Fruit fly (Drosophila melanogaster): ENCODE results near the gene wg.

wg gene

DNA sequence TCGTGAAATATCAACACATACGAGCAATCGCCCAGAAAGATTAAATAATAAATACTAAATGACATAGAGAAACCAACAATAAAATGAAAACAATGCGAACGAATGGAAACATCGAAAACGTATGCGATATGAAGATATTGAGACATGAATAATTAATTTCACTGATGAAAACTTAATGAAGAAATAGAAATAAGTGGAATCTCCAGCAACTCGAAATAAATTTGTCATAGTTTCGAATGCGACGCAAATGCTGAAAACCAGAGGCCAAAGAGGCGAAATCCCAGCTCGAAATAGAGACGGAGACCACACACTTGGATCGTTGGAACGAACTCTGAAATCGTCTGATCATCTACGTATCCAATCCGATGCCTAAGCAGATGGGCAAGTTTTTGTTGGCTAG is 21.1 kb upstream of the wg start:
- TF ChIP-seq noc (tag; optimal IDR thresholded peaks at IDR 0.05) = peak; percentile 52

DNA sequence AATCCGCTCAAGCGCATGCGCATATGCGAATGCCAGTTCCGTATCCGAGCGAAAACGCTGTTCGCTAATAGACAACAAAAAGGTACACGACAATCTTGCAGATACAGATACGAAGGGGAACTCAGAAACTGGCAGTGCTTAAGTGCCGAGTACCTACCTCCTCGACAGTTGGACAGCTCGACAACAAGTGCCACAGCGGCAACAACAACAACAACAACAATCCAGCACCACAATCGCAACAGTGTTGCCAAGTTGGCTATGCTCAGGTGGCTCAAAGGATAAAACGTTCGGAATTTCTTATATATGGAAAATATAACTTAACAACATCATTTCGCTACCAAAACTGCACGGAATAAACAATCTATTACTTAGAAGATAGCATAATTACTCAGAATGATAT is 17.1 kb upstream of the wg start:
- no peak for TF ChIP-seq noc (tag; optimal IDR thresholded peaks at IDR 0.05)

DNA sequence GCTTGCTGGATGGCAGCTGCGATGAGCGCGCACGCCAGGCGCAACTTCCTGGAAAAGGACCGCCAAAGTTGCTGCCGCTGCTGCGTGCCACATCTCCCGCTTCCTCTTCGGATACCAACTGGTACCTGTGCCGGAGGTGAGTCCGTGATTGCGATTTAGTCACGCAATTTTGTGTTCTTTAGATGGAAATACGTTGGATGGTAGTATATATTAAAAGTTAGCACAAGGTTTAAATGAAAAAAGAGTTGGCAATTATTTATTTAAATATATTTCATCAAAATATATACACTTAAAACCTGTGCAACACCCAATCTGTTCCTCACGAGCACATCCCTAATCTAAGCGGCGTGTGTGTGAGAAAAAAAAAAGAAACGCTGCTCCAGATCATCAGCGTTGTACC is 16.4 kb upstream of the wg start:
- no peak for TF ChIP-seq noc (tag; optimal IDR thresholded peaks at IDR 0.05)

DNA sequence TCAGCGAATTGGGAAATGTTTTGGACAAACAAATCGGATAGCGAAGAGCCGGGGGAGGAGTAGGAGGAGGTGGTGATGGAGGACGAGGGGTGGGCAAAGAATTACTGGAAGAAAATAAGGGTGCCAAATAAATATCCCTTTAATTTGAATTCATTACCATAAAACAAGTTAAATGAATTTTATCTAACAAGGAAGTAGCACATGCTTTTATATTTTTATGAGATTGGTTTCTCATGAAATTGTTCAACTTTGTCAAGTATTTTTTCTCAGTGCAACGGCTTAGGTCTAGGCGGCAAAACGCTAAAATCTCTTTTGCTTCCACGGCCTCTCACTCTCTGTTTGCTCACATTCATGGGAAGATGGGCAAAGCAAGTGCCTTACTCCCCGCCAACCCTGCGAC is 15.0 kb upstream of the wg start:
- no peak for TF ChIP-seq noc (tag; optimal IDR thresholded peaks at IDR 0.05)

DNA sequence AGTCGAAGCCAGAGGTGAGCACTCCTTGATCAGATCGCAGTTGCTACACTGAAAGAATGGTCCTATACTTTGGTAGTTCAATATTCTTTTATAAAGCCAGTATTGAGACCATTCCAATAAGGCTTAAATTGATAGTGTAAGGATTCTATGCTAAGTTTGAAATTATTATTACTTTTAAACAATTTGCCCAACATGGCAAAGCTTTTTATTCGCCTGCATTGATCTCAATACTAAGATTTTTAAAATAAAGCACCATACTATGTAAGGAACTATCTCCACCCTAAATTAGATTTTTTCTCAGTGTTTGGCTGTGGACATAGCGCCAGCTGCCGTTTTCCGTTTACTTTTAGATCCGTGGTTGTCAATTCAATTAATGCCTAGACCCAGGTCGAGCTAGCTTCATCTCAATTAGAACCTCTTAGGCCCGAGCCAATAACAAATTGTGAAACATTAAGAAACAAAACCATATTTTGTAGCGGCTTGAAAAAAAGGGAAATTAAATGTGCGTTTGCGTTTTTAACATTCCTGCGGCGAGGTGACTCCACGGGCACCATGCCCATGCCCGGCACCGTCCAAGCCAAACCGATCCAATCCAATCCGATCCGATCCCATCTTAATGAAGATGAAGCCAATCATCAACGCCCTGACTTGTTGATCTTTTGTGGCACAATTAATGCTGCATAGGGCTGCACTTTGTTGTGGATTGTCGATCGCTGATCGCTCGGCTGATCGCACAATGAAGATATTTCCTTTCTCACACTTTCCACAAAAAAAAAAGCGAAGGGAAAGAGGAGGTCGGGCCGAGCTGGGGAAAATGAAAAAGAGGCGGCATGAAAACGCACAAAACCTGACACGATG is 13.3 kb upstream of the wg start:
- no peak for TF ChIP-seq noc (tag; optimal IDR thresholded peaks at IDR 0.05)

DNA sequence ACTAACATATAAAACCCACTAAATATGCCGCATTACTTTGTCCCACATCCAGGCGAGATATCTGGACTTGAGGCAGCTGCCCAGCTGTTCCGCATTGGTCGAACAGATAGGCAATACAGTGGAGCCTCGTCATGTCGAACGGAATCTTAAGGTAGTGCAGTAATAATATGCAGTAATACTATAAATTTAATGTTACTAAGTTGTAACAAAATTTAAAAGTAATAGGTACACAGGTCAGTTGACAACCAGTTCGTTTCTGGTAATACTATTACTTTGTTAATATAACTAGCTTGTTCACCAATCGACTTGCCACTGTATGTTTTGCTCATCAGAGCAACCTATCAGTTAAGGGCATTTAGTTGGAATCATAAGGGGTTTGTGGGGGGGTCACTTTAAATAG is 12.0 kb upstream of the wg start:
- TF ChIP-seq noc (tag; optimal IDR thresholded peaks at IDR 0.05) = no peak

DNA sequence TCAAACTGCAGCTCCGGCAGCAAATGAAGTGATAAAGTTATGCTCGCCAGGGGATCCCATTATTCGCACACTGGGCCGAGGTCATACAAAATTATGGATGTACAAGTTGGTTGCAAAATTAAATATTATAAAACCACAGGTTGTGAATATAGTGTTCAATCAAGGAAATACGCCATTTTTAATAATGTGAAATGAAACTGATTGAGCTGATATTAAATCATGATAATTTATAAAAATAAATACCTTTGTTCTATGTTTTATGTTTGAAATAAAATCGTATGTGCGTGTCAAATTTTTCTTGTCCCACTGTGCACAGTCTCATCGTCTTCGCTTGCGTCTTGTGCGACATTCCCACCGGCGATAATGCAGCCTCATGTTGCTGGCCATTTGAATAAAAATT is 11.0 kb upstream of the wg start:
- TF ChIP-seq noc (tag; optimal IDR thresholded peaks at IDR 0.05) = no peak

DNA sequence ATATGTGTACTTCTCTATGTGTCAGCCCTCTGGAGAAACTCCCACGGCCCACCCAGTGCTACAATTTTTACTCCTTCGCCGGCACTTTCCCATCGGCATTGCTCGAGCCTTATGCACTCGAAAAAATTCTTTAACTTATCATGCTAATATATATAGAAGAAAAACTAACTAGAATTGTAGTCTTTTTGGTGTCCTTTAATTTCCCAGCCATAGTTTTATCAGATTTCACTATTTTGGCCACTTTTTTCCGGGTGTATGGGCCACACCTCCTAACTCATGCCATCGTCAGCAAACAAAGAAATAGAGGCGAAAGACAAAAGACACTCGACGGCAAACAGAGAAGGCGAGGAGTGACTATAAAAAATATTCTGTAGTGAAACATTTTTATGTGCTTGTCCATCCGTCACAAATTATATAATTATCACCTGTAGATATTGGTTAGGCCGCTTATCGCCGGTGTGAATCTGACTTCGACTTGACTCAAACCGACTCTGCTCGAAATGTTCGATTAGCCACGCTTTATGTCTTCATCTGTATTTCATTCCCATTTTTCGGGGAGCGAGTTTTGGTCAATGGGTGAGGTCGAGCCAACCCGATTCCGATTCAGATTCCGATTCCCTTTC is 8.1 kb upstream of the wg start:
- no peak for TF ChIP-seq noc (tag; optimal IDR thresholded peaks at IDR 0.05)

DNA sequence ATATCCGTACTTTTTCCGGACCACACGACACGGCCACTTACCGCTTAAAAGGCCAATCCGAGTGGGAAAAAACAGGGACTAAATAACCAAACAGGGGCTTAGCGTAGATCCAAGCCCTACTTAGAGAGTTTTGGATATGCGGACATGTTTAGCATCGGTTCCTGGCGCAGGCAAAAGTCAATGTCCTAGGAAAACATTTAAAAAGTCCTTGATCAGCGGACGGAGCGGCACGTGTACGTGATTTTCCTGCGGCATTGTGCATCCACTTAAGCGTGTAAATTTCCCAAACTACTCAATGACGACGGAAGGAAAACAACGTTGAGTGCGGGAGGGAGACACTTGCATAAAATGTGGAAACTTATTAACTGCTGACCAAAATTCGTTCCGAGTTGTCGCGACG is 7.0 kb upstream of the wg start:
- no peak for TF ChIP-seq noc (tag; optimal IDR thresholded peaks at IDR 0.05)

DNA sequence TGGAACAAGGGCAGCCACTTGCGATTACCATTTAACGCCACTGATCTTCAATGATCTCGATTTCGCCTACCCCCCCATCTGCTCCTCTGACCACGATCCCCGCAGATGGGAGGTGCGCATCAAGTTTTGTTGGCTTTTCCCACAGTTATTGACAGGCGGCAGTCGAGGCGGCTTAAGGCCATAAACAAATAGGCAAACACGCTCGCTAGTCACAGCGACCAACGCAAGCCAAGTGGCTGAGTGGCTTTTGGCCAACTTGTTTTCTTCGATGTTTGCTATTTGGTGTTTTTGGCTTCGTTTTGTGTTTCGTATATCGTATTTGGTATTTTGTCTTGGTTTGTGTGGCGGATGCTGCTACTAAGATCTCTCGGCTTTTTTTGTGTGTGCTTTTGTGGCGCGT is 5.5 kb upstream of the wg start:
- no peak for TF ChIP-seq noc (tag; optimal IDR thresholded peaks at IDR 0.05)

DNA sequence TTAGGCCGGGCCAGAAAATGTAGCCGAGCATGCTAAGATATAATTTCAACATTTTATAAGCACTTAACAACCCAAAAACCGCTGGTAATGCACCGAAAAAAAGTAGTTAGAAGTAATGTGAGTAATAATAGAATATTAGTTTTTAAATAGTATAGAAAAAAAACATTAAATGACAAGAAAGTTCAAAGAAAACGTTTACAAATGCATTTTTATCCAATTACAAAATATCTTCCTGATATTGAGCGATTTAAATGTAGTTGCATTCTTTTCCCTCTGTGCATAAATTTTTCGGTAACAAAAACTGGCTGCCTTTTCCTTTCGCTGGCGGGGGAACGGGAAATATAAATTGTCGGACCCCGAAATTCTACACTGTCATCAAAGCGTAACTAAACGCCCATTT is 4.2 kb upstream of the wg start:
- no peak for TF ChIP-seq noc (tag; optimal IDR thresholded peaks at IDR 0.05)

DNA sequence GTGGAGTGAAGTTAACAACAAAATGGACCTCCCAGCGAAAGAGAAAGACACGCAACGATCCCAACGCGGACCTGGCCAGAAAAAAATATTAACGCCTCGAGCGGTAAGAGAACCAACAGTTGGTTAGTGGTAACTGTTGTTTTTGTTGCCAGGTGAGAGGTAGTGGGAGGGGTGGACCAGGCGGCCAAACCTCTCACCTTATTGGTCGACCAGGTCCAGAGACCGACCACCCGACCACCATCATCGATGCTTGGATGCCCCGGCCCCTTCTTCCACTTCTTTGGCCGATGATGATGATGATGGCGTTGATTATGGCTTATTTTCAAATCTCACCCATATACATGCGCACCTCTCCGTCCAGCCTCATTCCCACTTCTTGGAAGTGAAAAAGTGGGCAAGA is 3.7 kb upstream of the wg start:
- no peak for TF ChIP-seq noc (tag; optimal IDR thresholded peaks at IDR 0.05)

DNA sequence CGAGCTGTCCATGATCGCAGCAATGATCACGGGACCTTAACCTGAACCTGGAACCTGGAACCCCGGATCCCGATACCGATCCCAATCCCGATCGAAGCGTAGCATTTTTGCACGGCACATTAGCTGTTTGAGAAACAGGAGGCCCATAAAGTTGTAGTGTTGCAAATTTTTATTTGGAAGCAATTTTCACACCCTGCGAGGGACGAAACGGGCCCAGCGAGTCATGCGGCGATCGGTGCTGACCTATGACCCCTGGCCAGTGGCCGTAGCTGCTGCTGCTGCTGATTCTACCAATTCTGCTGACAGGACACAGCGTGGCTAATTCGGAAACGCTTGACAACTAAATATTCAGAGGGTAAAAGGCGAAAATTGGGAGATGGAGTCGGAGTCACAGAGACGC is 2.6 kb upstream of the wg start:
- no peak for TF ChIP-seq noc (tag; optimal IDR thresholded peaks at IDR 0.05)

DNA sequence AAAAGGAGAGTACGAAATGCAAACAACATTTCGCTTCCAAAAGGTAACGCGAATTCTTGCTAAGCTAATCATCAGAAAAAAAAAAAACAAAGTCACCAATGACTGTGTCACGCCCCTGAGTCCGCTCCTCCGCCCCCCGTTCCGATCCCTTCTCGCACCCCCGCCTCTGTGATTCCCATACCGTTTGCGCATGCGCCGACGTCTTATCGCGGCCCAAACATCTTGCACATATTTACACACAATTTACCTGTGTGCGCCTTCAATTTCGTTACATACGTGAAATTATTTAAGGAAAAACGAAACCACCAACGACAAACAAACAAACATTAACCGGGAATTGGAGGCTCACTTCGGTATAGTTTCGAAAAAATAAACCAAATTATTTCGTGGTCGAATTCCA is 4.5 kb downstream of the wg start:
- no peak for TF ChIP-seq noc (tag; optimal IDR thresholded peaks at IDR 0.05)

DNA sequence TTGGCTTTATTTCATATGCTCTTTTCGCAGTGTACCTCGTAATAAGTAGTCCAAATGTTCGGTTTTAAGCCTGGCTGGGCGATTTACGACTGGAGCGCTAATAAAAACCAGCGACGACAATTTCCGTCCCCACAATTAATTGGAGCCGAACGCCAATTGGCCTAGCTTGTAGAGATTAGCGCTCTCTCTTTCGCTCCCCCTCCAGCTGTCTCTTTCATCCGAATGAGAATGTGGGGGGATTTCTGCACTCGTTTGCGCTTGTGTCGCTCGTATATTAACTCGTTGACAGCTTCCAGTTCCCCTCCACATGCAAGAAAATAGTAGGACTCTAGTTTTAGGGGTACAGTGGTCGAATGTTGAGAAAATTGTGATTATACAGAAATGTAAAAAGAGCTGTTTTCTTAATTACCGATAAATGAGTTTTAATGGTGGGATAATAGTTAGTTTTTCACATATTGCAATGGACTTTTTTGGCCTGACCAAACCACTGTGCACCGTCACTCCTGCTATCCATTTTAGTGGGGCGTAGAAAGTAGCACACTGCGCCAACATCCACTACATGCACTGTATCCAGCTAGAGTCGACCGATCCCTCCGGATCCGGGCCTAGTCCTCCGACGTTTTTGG is 6.4 kb downstream of the wg start:
- TF ChIP-seq noc (tag; optimal IDR thresholded peaks at IDR 0.05) = no peak

DNA sequence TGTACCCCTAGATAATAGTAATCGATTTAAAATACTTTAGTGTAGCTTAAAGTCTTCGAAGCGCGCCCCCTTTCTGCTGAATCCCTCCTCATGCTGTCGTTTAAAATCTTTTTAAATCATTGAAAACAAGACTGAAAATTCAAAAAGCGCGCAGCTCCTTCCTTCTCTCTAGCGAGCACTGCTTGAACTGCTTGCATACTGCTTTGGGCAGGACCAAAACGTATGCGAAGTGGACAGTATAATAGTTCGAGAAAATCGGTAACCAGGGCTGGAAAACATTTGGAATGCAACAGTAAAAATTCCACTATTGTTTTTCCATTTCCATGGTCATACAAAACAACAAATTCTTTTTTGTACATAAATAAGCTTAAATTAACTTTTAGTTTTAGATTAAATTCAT is 8.6 kb downstream of the wg start:
- TF ChIP-seq noc (tag; optimal IDR thresholded peaks at IDR 0.05) = no peak

DNA sequence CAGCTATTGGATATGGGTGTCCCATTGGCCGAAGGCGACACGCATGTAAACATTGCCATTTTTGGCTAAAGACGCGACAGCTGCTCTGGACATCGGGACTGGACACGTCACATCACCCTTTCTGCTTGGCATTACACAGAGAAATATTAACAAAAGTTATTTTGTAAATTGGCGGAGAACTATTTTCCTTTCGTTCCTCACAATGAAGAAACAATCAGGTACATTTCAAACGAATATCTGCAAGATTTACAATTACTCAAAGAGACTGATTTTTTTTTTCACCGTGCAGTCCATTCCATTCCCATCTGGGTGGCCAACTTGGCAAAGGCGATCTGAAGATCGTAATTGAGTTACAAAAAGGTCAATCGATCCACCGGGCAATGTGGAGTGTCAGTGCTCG is 12.4 kb downstream of the wg start:
- no peak for TF ChIP-seq noc (tag; optimal IDR thresholded peaks at IDR 0.05)

Data from whole organism, larva.